Fruit fly (Drosophila melanogaster) S2 (cell line): Measurements from ENCODE around the gene Mpcp2.
A peak's percentile ranks its signal among the peaks of the same experiment; 100 is the strongest.

Experiments used
- CG8478 ChIP-seq: fragments of >200 bp; optimal IDR thresholded peaks from 2 replicates; lab custom pipeline; 2018
- CTCF ChIP-seq, 2 experiments: fragments of >200 bp; optimal IDR thresholded peaks; 2 replicates each; lab custom pipeline; 2018

dm6 chr3L:14578896-14579295 lies 41.4 kb downstream of the Mpcp2 start:
- TF ChIP-seq CG8478 (no peak), CTCF (optimal IDR thresholded peaks at IDR 0.05; lab: Kevin White, UChicago) (peak in 1 of 2 experiments; percentile 37)
